Worm (Caenorhabditis elegans): ENCODE data around the gene K08F9.1.
A peak's percentile ranks its signal among the peaks of the same experiment; 100 is the strongest.
"Not testable (repeated sequence)": the region's sequence is repeated elsewhere in the genome, so short reads cannot be mapped to it uniquely, and the experiment has no call there.

The K08F9.1 gene

DNA sequence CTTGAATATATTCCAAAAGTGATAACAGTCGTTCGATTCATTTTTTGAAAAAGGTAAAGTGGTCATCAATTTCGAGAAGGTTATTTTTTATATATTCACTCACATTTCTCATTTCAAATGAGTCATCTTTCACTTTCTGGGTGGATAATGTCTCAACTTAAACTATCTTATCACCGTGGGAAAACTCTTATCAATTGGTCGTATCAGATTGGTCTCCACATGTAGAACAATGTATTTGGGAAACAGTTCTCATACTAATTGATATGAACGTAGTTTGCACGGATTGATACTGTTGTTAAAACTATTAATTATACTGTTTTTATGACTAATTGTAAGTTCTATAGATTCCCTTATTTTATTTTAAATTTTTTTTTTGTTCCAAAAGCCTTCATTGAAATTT, 9.4 kb downstream of the K08F9.1 start:
- TF ChIP-seq fos-1 (tag; optimal IDR thresholded peaks at IDR 0.05) (peak; percentile 85), ztf-11 (tag; optimal IDR thresholded peaks at IDR 0.05) (no peak), nhr-237 (tag; optimal IDR thresholded peaks at IDR 0.05) (no peak)

DNA sequence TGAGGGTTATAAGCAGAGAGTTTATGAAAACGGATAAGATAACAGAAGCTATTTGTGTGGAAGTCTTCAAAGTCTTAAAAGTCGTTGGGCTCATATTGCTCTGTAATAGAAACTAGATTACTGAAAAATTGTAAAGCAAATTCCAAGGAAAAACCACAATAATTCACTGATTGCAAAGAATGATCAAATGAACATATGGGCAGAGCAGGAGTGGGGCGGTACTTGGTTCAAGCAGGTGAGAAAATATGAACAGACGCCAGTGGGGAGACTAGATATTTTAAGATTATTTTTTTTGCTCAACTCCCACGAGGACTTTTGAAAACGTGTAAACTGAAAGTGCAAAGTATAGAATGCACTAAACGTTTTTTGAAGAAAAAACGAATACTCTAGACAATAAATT, 10.8 kb downstream of the K08F9.1 start, which contains the start of gene str-171:
Gene str-171, minus strand, starts transcription at position 101 of the 400 bp plus-strand sequence.
- TF ChIP-seq F13H6.1 (tag; optimal IDR thresholded peaks at IDR 0.05) (no peak), zag-1 (tag; optimal IDR thresholded peaks at IDR 0.05) (no peak), elt-3 (tag; optimal IDR thresholded peaks at IDR 0.05) (no peak), nhr-77 (tag; optimal IDR thresholded peaks at IDR 0.05) (no peak), blmp-1 (tag; optimal IDR thresholded peaks at IDR 0.05; ENCODE audit: insufficient read depth) (no peak), lsy-2 (tag; optimal IDR thresholded peaks at IDR 0.05) (no peak), lin-11 (tag; optimal IDR thresholded peaks at IDR 0.05) (no peak), ZK546.5 (tag; optimal IDR thresholded peaks at IDR 0.05) (no peak), nhr-10 (tag; optimal IDR thresholded peaks at IDR 0.05) (no peak), nhr-21 (tag; optimal IDR thresholded peaks at IDR 0.05) (no peak), nhr-23 (tag; optimal IDR thresholded peaks at IDR 0.05) (no peak), aly-2 (tag; optimal IDR thresholded peaks at IDR 0.05) (no peak)

DNA sequence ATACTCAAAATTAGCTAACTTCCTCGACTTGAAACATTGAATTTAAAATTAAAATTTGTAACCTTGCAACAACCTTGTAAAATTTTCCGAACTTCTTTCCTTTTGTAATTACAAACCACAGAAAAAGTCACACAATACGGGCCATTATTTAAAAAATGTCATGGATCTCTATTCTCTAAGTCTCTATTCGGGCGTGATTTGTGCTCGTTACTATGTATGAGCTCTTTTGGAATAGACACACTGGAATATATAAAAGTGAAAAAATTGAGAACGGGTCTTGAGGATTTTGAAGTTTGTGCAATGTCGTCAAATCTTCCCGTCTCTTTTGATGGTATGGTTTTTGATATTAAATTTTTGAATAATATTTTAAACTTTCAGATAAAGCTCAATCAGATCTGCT, 15.2 kb downstream of the K08F9.1 start, which contains the start of gene srr-7:
Gene srr-7, plus strand, starts transcription at position 301 of the 400 bp plus-strand sequence.
- no peak for TF ChIP-seq nhr-21 (tag; optimal IDR thresholded peaks at IDR 0.05)
- TF ChIP-seq sem-4 (tag; optimal IDR thresholded peaks at IDR 0.05) = no peak
- no peak for TF ChIP-seq ztf-1 (GFP tag; conservative IDR thresholded peaks at IDR 0.05)
- TF ChIP-seq nhr-237 (tag; optimal IDR thresholded peaks at IDR 0.05) = no peak
- no peak for TF ChIP-seq gmeb-1 (tag; optimal IDR thresholded peaks at IDR 0.05)
- TF ChIP-seq nhr-129 (tag; optimal IDR thresholded peaks at IDR 0.05) = no peak
- no peak for TF ChIP-seq Y55F3AM.14 (GFP tag; optimal IDR thresholded peaks at IDR 0.05)
- no peak for TF ChIP-seq ceh-16 (tag; optimal IDR thresholded peaks at IDR 0.05)
- no peak for TF ChIP-seq ceh-82 (tag; optimal IDR thresholded peaks at IDR 0.05)

DNA sequence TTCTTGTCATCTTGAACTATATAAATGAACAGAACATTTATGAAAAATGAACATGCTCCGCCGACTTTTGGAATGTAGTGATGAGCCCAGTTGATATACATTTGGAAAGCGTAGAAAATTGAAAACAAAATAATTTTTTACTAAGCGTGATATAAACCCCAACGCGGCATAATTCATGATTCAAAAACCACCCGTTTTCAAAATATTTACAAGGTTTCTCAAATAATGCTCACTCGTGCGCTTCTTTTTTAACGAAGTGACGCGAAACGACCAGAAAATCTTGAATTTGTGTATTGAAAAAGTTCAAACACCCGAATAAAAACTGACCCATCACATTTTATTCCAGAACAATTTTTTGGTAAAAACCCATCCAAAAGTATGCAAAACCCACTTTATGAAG, 15.8 kb downstream of the K08F9.1 start, which contains the start of gene srj-27:
Gene srj-27, minus strand, starts transcription at position 101 of the 400 bp plus-strand sequence.
- no peak for TF ChIP-seq fos-1 (tag; optimal IDR thresholded peaks at IDR 0.05)
- no peak for TF ChIP-seq peb-1 (tag; optimal IDR thresholded peaks at IDR 0.05)
- no peak for TF ChIP-seq C34F6.9 (tag; optimal IDR thresholded peaks at IDR 0.05)
- TF ChIP-seq unc-39 (tag; optimal IDR thresholded peaks at IDR 0.05) = no peak
- no peak for TF ChIP-seq mab-5 (tag; optimal IDR thresholded peaks at IDR 0.05)
- TF ChIP-seq egl-27 (tag; optimal IDR thresholded peaks at IDR 0.05) = no peak
- TF ChIP-seq mdl-1 (tag; optimal IDR thresholded peaks at IDR 0.05) = no peak
- no peak for TF ChIP-seq sem-4 (tag; optimal IDR thresholded peaks at IDR 0.05)
- TF ChIP-seq lsy-2 (tag; optimal IDR thresholded peaks at IDR 0.05) = no peak
- no peak for TF ChIP-seq ama-1 (optimal IDR thresholded peaks at IDR 0.05)
- TF ChIP-seq zag-1 (tag; optimal IDR thresholded peaks at IDR 0.05) = no peak
- no peak for TF ChIP-seq mbf-1 (tag; optimal IDR thresholded peaks at IDR 0.05)
- TF ChIP-seq nhr-12 (tag; optimal IDR thresholded peaks at IDR 0.05) = no peak
- no peak for TF ChIP-seq nhr-6 (tag; optimal IDR thresholded peaks at IDR 0.05)
- no peak for TF ChIP-seq F13H6.1 (tag; optimal IDR thresholded peaks at IDR 0.05)
- TF ChIP-seq dmd-4 (tag; optimal IDR thresholded peaks at IDR 0.05) = no peak
- TF ChIP-seq nhr-23 (tag; optimal IDR thresholded peaks at IDR 0.05) = no peak
- no peak for TF ChIP-seq elt-3 (tag; optimal IDR thresholded peaks at IDR 0.05)
- TF ChIP-seq nhr-129 (tag; optimal IDR thresholded peaks at IDR 0.05) = no peak
- TF ChIP-seq lin-39 (tag; optimal IDR thresholded peaks at IDR 0.05) = no peak

DNA sequence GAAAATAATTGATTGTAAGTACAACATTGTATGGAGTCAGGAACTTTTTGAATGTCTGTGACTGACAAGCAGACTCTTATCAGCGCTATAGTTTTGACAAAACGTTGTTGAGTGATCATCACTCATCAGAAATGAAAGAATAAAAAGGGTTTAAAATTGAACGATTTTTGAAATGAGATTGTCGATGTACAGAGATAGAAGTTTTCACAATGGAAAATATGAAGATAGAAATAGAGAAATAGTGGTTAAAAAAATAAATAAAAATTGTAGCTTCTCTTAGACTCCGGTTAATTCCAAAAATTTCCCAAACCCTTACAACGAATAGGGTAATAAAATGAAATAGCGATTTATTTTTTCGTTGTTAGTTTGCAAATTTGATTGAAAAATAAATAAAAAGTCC, 18.0 kb downstream of the K08F9.1 start, which contains the start of gene ugt-30:
Gene ugt-30, minus strand, starts transcription at position 101 of the 400 bp plus-strand sequence.
- not testable (repeated sequence) for TF ChIP-seq ama-1 (optimal IDR thresholded peaks at IDR 0.05); ztf-11 (tag; optimal IDR thresholded peaks at IDR 0.05); nhr-21 (tag; optimal IDR thresholded peaks at IDR 0.05)

DNA sequence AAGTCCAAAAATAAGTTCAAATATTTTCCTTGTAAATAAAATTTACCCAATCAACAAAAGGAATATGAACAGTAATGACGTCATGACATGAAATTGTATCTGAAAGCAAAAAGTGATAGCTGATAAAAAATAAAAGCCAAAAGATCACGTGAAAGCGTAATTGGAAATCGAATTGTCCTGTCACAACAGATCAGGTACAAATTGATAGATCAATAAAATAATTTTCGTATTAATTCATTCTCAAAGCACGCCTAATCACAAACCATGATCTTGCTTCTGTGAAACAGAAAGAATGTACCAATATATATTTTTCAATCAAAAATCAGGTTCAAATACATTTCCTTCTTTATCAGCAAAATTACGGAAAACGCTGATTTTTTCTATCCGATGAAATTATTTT, 23.7 kb downstream of the K08F9.1 start, which contains the start of gene flor-1:
Gene flor-1, minus strand, starts transcription at position 101 of the 400 bp plus-strand sequence.
- TF ChIP-seq unc-55 (GFP tag; optimal IDR thresholded peaks at IDR 0.05) (no peak), elt-1 (tag; optimal IDR thresholded peaks at IDR 0.05) (no peak), alr-1 (tag; optimal IDR thresholded peaks at IDR 0.05) (no peak), gmeb-1 (tag; optimal IDR thresholded peaks at IDR 0.05) (no peak), nhr-237 (tag; optimal IDR thresholded peaks at IDR 0.05) (no peak), ama-1 (optimal IDR thresholded peaks at IDR 0.05) (no peak), Y55F3AM.14 (GFP tag; optimal IDR thresholded peaks at IDR 0.05) (no peak), lin-39 (tag; optimal IDR thresholded peaks at IDR 0.05) (no peak), ceh-82 (tag; optimal IDR thresholded peaks at IDR 0.05) (no peak)

Data from whole organism, L2 larva.